Worm (Caenorhabditis elegans): Measurements from ENCODE around the gene F35A5.5.

The F35A5.5 gene

ce11 chrX:3826863-3827262 lies 31.3 kb upstream of the F35A5.5 start, which contains the start of gene fkh-9:
fkh-9 (minus strand) TSS chrX:3826963.
- TF ChIP-seq lin-29 (GFP tag; IDR thresholded peaks at IDR 0.05) (no peak), F10B5.3 (tag; optimal IDR thresholded peaks at IDR 0.05) (no peak), lin-39 (tag; optimal IDR thresholded peaks at IDR 0.05) (no peak), ceh-82 (tag; optimal IDR thresholded peaks at IDR 0.05) (no peak), daf-16 (GFP tag; optimal IDR thresholded peaks at IDR 0.05) (peak in 1 of 2 experiments; percentile 29), daf-16 (tag; optimal IDR thresholded peaks at IDR 0.05) (no peak)

- TF ChIP-seq pha-4 (GFP tag; IDR thresholded peaks at IDR 0.05): peak; percentile 28; the same call in 1 of the 2 replicates
- TF ChIP-seq pha-4 (tag; optimal IDR thresholded peaks at IDR 0.05): peak; percentile 21
- TF ChIP-seq dve-1 (tag; optimal IDR thresholded peaks at IDR 0.05; ENCODE audit: insufficient read depth): peak; percentile 28
- no peak for TF ChIP-seq lin-15B (tag; optimal IDR thresholded peaks at IDR 0.05)
- TF ChIP-seq dmd-8 (GFP tag; IDR thresholded peaks at IDR 0.05): no peak
- no peak for TF ChIP-seq rbr-2 (tag; optimal IDR thresholded peaks at IDR 0.05)
- no peak for TF ChIP-seq ama-1 (optimal IDR thresholded peaks at IDR 0.05)
- peak; percentile 21 for TF ChIP-seq mep-1 (tag; optimal IDR thresholded peaks at IDR 0.05)
- peak; percentile 44 for TF ChIP-seq nhr-6 (tag; optimal IDR thresholded peaks at IDR 0.05)
- peak in 1 of 2 experiments; percentile 11 for TF ChIP-seq daf-16 (GFP tag; optimal IDR thresholded peaks at IDR 0.05)
- TF ChIP-seq daf-16 (tag; optimal IDR thresholded peaks at IDR 0.05): peak; percentile 95
- TF ChIP-seq nhr-28 (tag; optimal IDR thresholded peaks at IDR 0.05): peak; percentile 32
- no peak for TF ChIP-seq lin-38 (GFP tag; IDR thresholded peaks at IDR 0.05)
- no peak for TF ChIP-seq nhr-237 (tag; optimal IDR thresholded peaks at IDR 0.05)
- TF ChIP-seq nhr-42 (GFP tag; IDR thresholded peaks at IDR 0.05): no peak
- TF ChIP-seq hlh-30 (tag; optimal IDR thresholded peaks at IDR 0.05; ENCODE audit: insufficient read depth): peak; percentile 16
- TF ChIP-seq mdl-1 (tag; optimal IDR thresholded peaks at IDR 0.05): peak in 1 of 2 experiments; percentile 8
- no peak for TF ChIP-seq set-16 (GFP tag; IDR thresholded peaks at IDR 0.05)
- TF ChIP-seq madf-5 (GFP tag; IDR thresholded peaks at IDR 0.05): no peak
- TF ChIP-seq dmd-6 (GFP tag; IDR thresholded peaks at IDR 0.05): no peak
- TF ChIP-seq php-3 (GFP tag; IDR thresholded peaks at IDR 0.05): 0 out of 2 replicates have a peak, but pooled peaks have one; percentile 30
- TF ChIP-seq hlh-11 (tag; optimal IDR thresholded peaks at IDR 0.05): peak; percentile 38
- TF ChIP-seq mes-2 (tag; optimal IDR thresholded peaks at IDR 0.05; ENCODE audit: poor library complexity, severe bottlenecking): no peak
- TF ChIP-seq D1046.2 (GFP tag; IDR thresholded peaks at IDR 0.05): no peak
Observed at ce11 chrX:3826172-3826571, 30.6 kb upstream of the F35A5.5 start.

ce11 chrX:3824907-3825689 lies 29.6 kb upstream of the F35A5.5 start:
- no peak for TF ChIP-seq fos-1 (tag; optimal IDR thresholded peaks at IDR 0.05)
- TF ChIP-seq lsy-2 (tag; optimal IDR thresholded peaks at IDR 0.05): peak in 1 of 2 experiments; percentile 2
- TF ChIP-seq nhr-28 (tag; optimal IDR thresholded peaks at IDR 0.05): peak; percentile 32
- TF ChIP-seq pha-4 (GFP tag; IDR thresholded peaks at IDR 0.05): 0 out of 2 replicates have a peak, but pooled peaks have one; percentile 9
- TF ChIP-seq pha-4 (tag; optimal IDR thresholded peaks at IDR 0.05): no peak
- peak; percentile 63 for TF ChIP-seq pqm-1 (tag; optimal IDR thresholded peaks at IDR 0.05)
- TF ChIP-seq ceh-32 (tag; optimal IDR thresholded peaks at IDR 0.05; ENCODE audit: poor library complexity): no peak
- TF ChIP-seq lim-7 (GFP tag; IDR thresholded peaks at IDR 0.05): no peak
- no peak for TF ChIP-seq egl-43 (GFP tag; IDR thresholded peaks at IDR 0.05)
- no peak for TF ChIP-seq ceh-20 (GFP tag; IDR thresholded peaks at IDR 0.05)
- peak; percentile 30 for TF ChIP-seq T20F7.1 (GFP tag; optimal IDR thresholded peaks at IDR 0.05)
- peak; percentile 60 for TF ChIP-seq nhr-77 (tag; optimal IDR thresholded peaks at IDR 0.05)
- TF ChIP-seq daf-16 (GFP tag; optimal IDR thresholded peaks at IDR 0.05): no peak
- TF ChIP-seq daf-16 (tag; optimal IDR thresholded peaks at IDR 0.05): peak; percentile 49
- no peak for TF ChIP-seq F10B5.3 (tag; optimal IDR thresholded peaks at IDR 0.05)
- TF ChIP-seq dve-1 (tag; optimal IDR thresholded peaks at IDR 0.05; ENCODE audit: insufficient read depth): peak; percentile 50
- peak; percentile 73 for TF ChIP-seq dmd-6 (GFP tag; IDR thresholded peaks at IDR 0.05)
- no peak for TF ChIP-seq mdt-29 (GFP tag; IDR thresholded peaks at IDR 0.05)
- peak in 1 of 2 experiments; percentile 95 for TF ChIP-seq unc-62 (GFP tag; optimal IDR thresholded peaks at IDR 0.05 in 1 of 2)
- no peak for TF ChIP-seq unc-62 (tag; optimal IDR thresholded peaks at IDR 0.05)
